Fruit fly (Drosophila melanogaster) whole organism, wandering third instar larva: ENCODE data around the gene Jhbp5.

Source experiments
- Rel ChIP-seq, 2 experiments: fragments of 200-800 bp; sonication (Bioruptor generic) in 1 of 2; optimal IDR thresholded peaks; 2 replicates in 1 of 2; 3 replicates in 1 of 2; lab custom pipeline; 2016 to 2019; ENCODE audit warnings: mild to moderate bottlenecking in 2 of 2, missing biosample characterization in 2 of 2, missing genetic modification characterization in 2 of 2, moderate library complexity in 1 of 2
- fru ChIP-seq: fragments of 200-800 bp; sonication (Bioruptor generic); optimal IDR thresholded peaks from 3 replicates; lab custom pipeline; 2016; ENCODE audit warnings: missing biosample characterization, mild to moderate bottlenecking, missing genetic modification characterization
- jim ChIP-seq: fragments of 175-275, 200-325 bp; sonication (Bioruptor generic); optimal IDR thresholded peaks from 2 replicates; lab custom pipeline; 2016; ENCODE audit warnings: missing biosample characterization, mild to moderate bottlenecking, missing genetic modification characterization

dm6 chr3R:16014573-16014972, 31.4 kb downstream of the Jhbp5 start:
- TF ChIP-seq fru (no peak), jim (no peak), Rel (GFP tag; optimal IDR thresholded peaks at IDR 0.05; lab: Kevin White, UChicago) (no peak), Rel (tag; optimal IDR thresholded peaks at IDR 0.05; lab: Kevin White, UChicago) (no peak)
